Fruit fly (Drosophila melanogaster) whole organism, pupa: ENCODE measurements around the gene UQCR-C2.

Source experiments
- CG10348 ChIP-seq: fragments of 200-800 bp; sonication (Bioruptor generic); IDR thresholded peaks from 2 replicates; pipeline ENCODE4 v1.3.6; 2022; ENCODE audit warnings: missing biosample characterization, missing genetic modification characterization
- CG12605 ChIP-seq: fragments of 200-800 bp; sonication (Bioruptor generic); IDR thresholded peaks from 2 replicates; pipeline ENCODE4 v1.3.6; 2022; ENCODE audit warnings: missing biosample characterization, missing genetic modification characterization
- CG13204 ChIP-seq: fragments of 200-800 bp; sonication (Bioruptor generic); optimal IDR thresholded peaks from 2 replicates; lab custom pipeline; 2018; ENCODE audit warnings: missing biosample characterization, mild to moderate bottlenecking, missing genetic modification characterization, moderate library complexity
- CG32121 ChIP-seq: fragments of 200-800 bp; sonication (Bioruptor generic); IDR thresholded peaks from 2 replicates; pipeline ENCODE4 v1.3.6; 2022; ENCODE audit warnings: missing biosample characterization, missing genetic modification characterization
- CG34367 ChIP-seq: fragments of 200-800 bp; sonication (Bioruptor generic); optimal IDR thresholded peaks from 2 replicates; lab custom pipeline; 2018; ENCODE audit warnings: missing biosample characterization, mild to moderate bottlenecking, missing genetic modification characterization
- CG4496 ChIP-seq: fragments of 200-800 bp; sonication (Bioruptor generic); IDR thresholded peaks from 3 replicates; pipeline ENCODE4 v1.3.6; 2022; ENCODE audit warnings: missing biosample characterization, missing genetic modification characterization
- CG8159 ChIP-seq: fragments of 200-800 bp; sonication (Bioruptor generic); optimal IDR thresholded peaks from 3 replicates; lab custom pipeline; 2018; ENCODE audit warnings: missing biosample characterization, mild to moderate bottlenecking, missing genetic modification characterization, moderate library complexity
- CG9948 ChIP-seq: fragments of 200-800 bp; sonication (Bioruptor generic); optimal IDR thresholded peaks from 2 replicates; lab custom pipeline; 2018; ENCODE audit warnings: missing biosample characterization, mild to moderate bottlenecking, missing genetic modification characterization, moderate library complexity
- D1 ChIP-seq: fragments of 200-800 bp; sonication (Bioruptor generic); optimal IDR thresholded peaks from 2 replicates; lab custom pipeline; 2018; ENCODE audit warnings: missing biosample characterization, mild to moderate bottlenecking, missing genetic modification characterization, moderate library complexity
- Ets98B ChIP-seq: fragments of 200-800 bp; sonication (Bioruptor generic); IDR thresholded peaks from 2 replicates; pipeline ENCODE4 v1.3.6; 2022; ENCODE audit warnings: missing biosample characterization, missing genetic modification characterization
- Pif1B ChIP-seq: fragments of 200-800 bp; sonication (Bioruptor generic); optimal IDR thresholded peaks from 3 replicates; lab custom pipeline; 2016; ENCODE audit warnings: missing biosample characterization, missing genetic modification characterization
- Snoo ChIP-seq: fragments of 200-800 bp; sonication (Bioruptor generic); optimal IDR thresholded peaks from 3 replicates; lab custom pipeline; 2017; ENCODE audit warnings: missing biosample characterization, mild to moderate bottlenecking, missing genetic modification characterization, inconsistent platforms
- rn ChIP-seq: fragments of 200-800 bp; sonication (Bioruptor generic); IDR thresholded peaks from 2 replicates; pipeline ENCODE4 v1.3.6; 2022; ENCODE audit warnings: missing biosample characterization, missing genetic modification characterization

DNA sequence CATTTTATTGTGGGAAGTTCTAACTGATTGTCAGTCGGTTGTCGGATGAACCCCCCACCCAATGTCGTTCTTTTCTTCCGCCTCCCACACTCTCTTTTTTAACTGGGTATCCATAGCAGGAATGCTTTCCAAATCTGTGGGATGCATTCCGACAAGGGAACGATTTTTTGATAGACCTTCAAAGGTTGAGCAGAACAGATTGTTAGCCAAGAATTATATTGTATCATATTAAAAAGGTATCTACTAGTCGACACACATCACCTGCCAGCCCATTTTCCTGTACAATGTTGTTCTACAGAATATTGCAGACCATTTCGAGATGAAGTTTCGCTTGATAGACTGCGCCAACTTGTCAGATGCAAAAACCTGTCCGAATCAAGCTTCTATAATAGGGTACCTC, 45.9 kb downstream of the UQCR-C2 start:
- no peak for TF ChIP-seq CG9948 (tag; lab: Kevin White, UChicago)
- no peak for TF ChIP-seq Ets98B (GFP tag; lab: Robert Waterston, UW)
- no peak for TF ChIP-seq Pif1B (GFP tag; lab: Kevin White, UChicago)
- no peak for TF ChIP-seq CG13204
- no peak for TF ChIP-seq CG8159 (tag; lab: Kevin White, UChicago)
- no peak for TF ChIP-seq CG12605 (GFP tag; lab: Robert Waterston, UW)
- TF ChIP-seq CG10348, result no peak
- no peak for TF ChIP-seq CG4496 (GFP tag; lab: Robert Waterston, UW)
- no peak for TF ChIP-seq CG32121 (GFP tag; lab: Robert Waterston, UW)
- TF ChIP-seq D1, result no peak
- no peak for TF ChIP-seq rn (GFP tag; lab: Robert Waterston, UW)
- TF ChIP-seq CG34367 (tag; lab: Kevin White, UChicago), result no peak
- TF ChIP-seq Snoo (tag; lab: Kevin White, UChicago), result no peak
